Fruit fly (Drosophila melanogaster) whole organism, prepupa: Measurements from ENCODE around the gene CG17777.

ENCODE experiments used
- CG10631 ChIP-seq: fragments of 200-800 bp; sonication (Bioruptor generic); optimal IDR thresholded peaks from 2 replicates; lab custom pipeline; 2016; ENCODE audit warnings: missing biosample characterization, missing genetic modification characterization
- CG10669 ChIP-seq: fragments of 200-800 bp; sonication (Bioruptor generic); optimal IDR thresholded peaks from 3 replicates; lab custom pipeline; 2018; ENCODE audit warnings: missing biosample characterization, mild to moderate bottlenecking, missing genetic modification characterization, moderate library complexity
- CG11902 ChIP-seq: fragments of 200-800 bp; sonication (Bioruptor generic); optimal IDR thresholded peaks from 3 replicates; lab custom pipeline; 2016; ENCODE audit warnings: missing biosample characterization, missing genetic modification characterization
- CG15336 ChIP-seq: fragments of 200-800 bp; sonication (Bioruptor generic); IDR thresholded peaks from 2 replicates; pipeline ENCODE4 v1.3.6; 2022; ENCODE audit warnings: missing biosample characterization, missing genetic modification characterization
- CG1621 ChIP-seq: fragments of 200-800 bp; sonication (Bioruptor generic); optimal IDR thresholded peaks from 3 replicates; lab custom pipeline; 2018; ENCODE audit warnings: missing biosample characterization, mild to moderate bottlenecking, missing genetic modification characterization
- CG31627 ChIP-seq: fragments of 200-800 bp; sonication (Bioruptor generic); optimal IDR thresholded peaks from 3 replicates; lab custom pipeline; 2016; ENCODE audit warnings: missing biosample characterization, missing genetic modification characterization
- CG32006 ChIP-seq: fragments of 200-800 bp; sonication (Bioruptor generic); optimal IDR thresholded peaks from 3 replicates; lab custom pipeline; 2017; ENCODE audit warnings: missing biosample characterization, mild to moderate bottlenecking, missing genetic modification characterization
- CG34406 ChIP-seq: fragments of 200-800 bp; sonication (Bioruptor generic); optimal IDR thresholded peaks from 3 replicates; lab custom pipeline; 2016; ENCODE audit warnings: missing biosample characterization, missing genetic modification characterization
- CG4318 ChIP-seq: fragments of 200-800 bp; sonication (Bioruptor generic); optimal IDR thresholded peaks from 3 replicates; lab custom pipeline; 2017; ENCODE audit warnings: missing biosample characterization, mild to moderate bottlenecking, missing genetic modification characterization
- CG6276 ChIP-seq: fragments of 200-800 bp; sonication (Bioruptor generic); optimal IDR thresholded peaks from 2 replicates; lab custom pipeline; 2017; ENCODE audit warnings: missing biosample characterization, mild to moderate bottlenecking, missing genetic modification characterization
- CG6792 ChIP-seq: fragments of 200-800 bp; sonication (Bioruptor generic); optimal IDR thresholded peaks from 3 replicates; lab custom pipeline; 2016; ENCODE audit warnings: missing biosample characterization, missing genetic modification characterization
- CG6854 ChIP-seq: fragments of 200-800 bp; sonication (Bioruptor generic); optimal IDR thresholded peaks from 2 replicates; lab custom pipeline; 2017; ENCODE audit warnings: missing biosample characterization, mild to moderate bottlenecking, missing genetic modification characterization
- CG7368 ChIP-seq: fragments of 200-800 bp; sonication (Bioruptor generic); optimal IDR thresholded peaks from 3 replicates; lab custom pipeline; 2016; ENCODE audit warnings: missing biosample characterization, missing genetic modification characterization
- CG8119 ChIP-seq: fragments of 200-800 bp; sonication (Bioruptor generic); IDR thresholded peaks from 3 replicates; pipeline ENCODE4 v1.3.6; 2022; ENCODE audit warnings: missing biosample characterization, missing genetic modification characterization
- CG8319 ChIP-seq: fragments of 200-800 bp; sonication (Bioruptor generic); optimal IDR thresholded peaks from 3 replicates; lab custom pipeline; 2016; ENCODE audit warnings: missing biosample characterization, missing genetic modification characterization
- Eip93F ChIP-seq: fragments of 200-800 bp; sonication (Bioruptor generic); optimal IDR thresholded peaks from 2 replicates; lab custom pipeline; 2016; ENCODE audit warnings: missing biosample characterization, mild to moderate bottlenecking, missing genetic modification characterization
- Ets21C ChIP-seq: fragments of 200-800 bp; sonication (Bioruptor generic); optimal IDR thresholded peaks from 3 replicates; lab custom pipeline; 2016; ENCODE audit warnings: missing biosample characterization, missing genetic modification characterization
- Hr38 ChIP-seq: sonication (Bioruptor generic); optimal IDR thresholded peaks from 2 replicates; lab custom pipeline; 2016; ENCODE audit warnings: missing biosample characterization, missing genetic modification characterization
- Hr39 ChIP-seq: fragments of 200-800 bp; sonication (Bioruptor generic); optimal IDR thresholded peaks from 2 replicates; lab custom pipeline; 2016; ENCODE audit warnings: missing biosample characterization, missing genetic modification characterization
- Hr4 ChIP-seq: fragments of 200-800 bp; sonication (Bioruptor generic); optimal IDR thresholded peaks from 3 replicates; lab custom pipeline; 2016; ENCODE audit warnings: missing biosample characterization, missing genetic modification characterization
- Met ChIP-seq: fragments of 200-800 bp; sonication (Bioruptor generic); optimal IDR thresholded peaks from 3 replicates; lab custom pipeline; 2016; ENCODE audit warnings: missing biosample characterization, missing genetic modification characterization
- OdsH ChIP-seq: fragments of 200-800 bp; sonication (Bioruptor generic); optimal IDR thresholded peaks from 3 replicates; lab custom pipeline; 2016; ENCODE audit warnings: missing biosample characterization, missing genetic modification characterization
- Sox14 ChIP-seq: fragments of 200-800 bp; sonication (Bioruptor generic); optimal IDR thresholded peaks from 3 replicates; lab custom pipeline; 2016; ENCODE audit warnings: missing biosample characterization, missing genetic modification characterization
- acj6 ChIP-seq: fragments of 200-800 bp; sonication (Bioruptor generic); optimal IDR thresholded peaks from 3 replicates; lab custom pipeline; 2016; ENCODE audit warnings: missing biosample characterization, missing genetic modification characterization
- cyc ChIP-seq: fragments of 200-800 bp; sonication (Bioruptor generic); optimal IDR thresholded peaks from 3 replicates; lab custom pipeline; 2016; ENCODE audit warnings: missing biosample characterization, missing genetic modification characterization
- dac ChIP-seq: fragments of 200-800 bp; sonication (Bioruptor generic); optimal IDR thresholded peaks from 2 replicates; lab custom pipeline; 2017; ENCODE audit warnings: missing biosample characterization, mild to moderate bottlenecking, missing genetic modification characterization
- dsx ChIP-seq: fragments of 200-800 bp; optimal IDR thresholded peaks from 3 replicates; lab custom pipeline; 2019; ENCODE audit warnings: missing biosample characterization, mild to moderate bottlenecking, missing genetic modification characterization, moderate library complexity; ENCODE audit not compliant: poor library complexity, severe bottlenecking
- eg ChIP-seq: fragments of 200-800 bp; sonication (Bioruptor generic); IDR thresholded peaks from 3 replicates; pipeline ENCODE4 v1.3.6; 2022; ENCODE audit warnings: missing biosample characterization, missing genetic modification characterization
- fd59A ChIP-seq: fragments of 200-800 bp; sonication (Bioruptor generic); optimal IDR thresholded peaks from 2 replicates; lab custom pipeline; 2017; ENCODE audit warnings: missing biosample characterization, mild to moderate bottlenecking, missing genetic modification characterization, missing genetic modification reagents
- fd85E ChIP-seq: fragments of 200-800 bp; sonication (Bioruptor generic); optimal IDR thresholded peaks from 3 replicates; lab custom pipeline; 2016; ENCODE audit warnings: missing biosample characterization, missing genetic modification characterization
- fkh ChIP-seq: fragments of 200-800 bp; sonication (Bioruptor generic); optimal IDR thresholded peaks from 3 replicates; lab custom pipeline; 2017; ENCODE audit warnings: missing biosample characterization, mild to moderate bottlenecking, missing genetic modification characterization, moderate library complexity
- lz ChIP-seq: fragments of 200-800 bp; sonication (Bioruptor generic); optimal IDR thresholded peaks from 3 replicates; lab custom pipeline; 2016; ENCODE audit warnings: missing biosample characterization, missing genetic modification characterization
- net ChIP-seq: fragments of 200-800 bp; sonication (Bioruptor generic); optimal IDR thresholded peaks from 3 replicates; lab custom pipeline; 2016; ENCODE audit warnings: missing biosample characterization, missing genetic modification characterization
- pdm3 ChIP-seq: fragments of 200-800 bp; sonication (Bioruptor generic); optimal IDR thresholded peaks from 3 replicates; lab custom pipeline; 2016; ENCODE audit warnings: missing biosample characterization, missing genetic modification characterization
- salr ChIP-seq, 2 experiments: fragments of 200-800 bp; sonication (Bioruptor generic); optimal IDR thresholded peaks; 3 replicates each; lab custom pipeline; 2016 to 2018; ENCODE audit warnings: missing biosample characterization in 2 of 2, missing genetic modification characterization in 2 of 2, mild to moderate bottlenecking in 1 of 2
- ss ChIP-seq, 2 experiments: fragments of 200-800 bp; sonication (Bioruptor generic); optimal IDR thresholded peaks; 2 replicates in 1 of 2; 3 replicates in 1 of 2; lab custom pipeline; 2017 to 2018; ENCODE audit warnings: mild to moderate bottlenecking in 2 of 2, missing biosample characterization in 2 of 2, missing genetic modification characterization in 2 of 2, moderate library complexity in 1 of 2
- svp ChIP-seq: fragments of 200-800 bp; sonication (Bioruptor generic); peaks from one replicate; lab custom pipeline; 2016; ENCODE audit warnings: missing biosample characterization, missing genetic modification characterization
- vri ChIP-seq: fragments of 200-800 bp; sonication (Bioruptor generic); optimal IDR thresholded peaks from 3 replicates; lab custom pipeline; 2016; ENCODE audit warnings: missing biosample characterization, mild to moderate bottlenecking, missing genetic modification characterization

CG17777 gene

DNA sequence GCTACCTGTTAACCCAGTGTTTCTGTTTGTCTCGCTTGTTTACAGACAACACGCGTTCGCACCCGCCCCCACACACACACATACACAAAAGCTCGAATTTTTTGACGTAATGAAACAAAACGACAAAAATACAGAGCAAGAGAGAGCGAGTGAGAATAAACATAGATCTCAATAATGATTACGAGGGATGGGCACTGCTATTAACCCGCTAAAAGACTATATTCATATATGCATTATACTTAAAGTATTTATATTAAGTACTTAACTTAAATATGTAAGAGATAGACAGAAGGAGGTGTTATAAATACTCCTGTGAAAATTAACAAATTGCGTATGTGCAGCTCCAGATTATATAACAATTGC, 44.8 kb upstream of the CG17777 start (continued):
- TF ChIP-seq fkh (GFP tag; lab: Kevin White, UChicago) (peak; percentile 95), CG11902 (GFP tag; lab: Kevin White, UChicago) (no peak), cyc (GFP tag; lab: Kevin White, UChicago) (peak; percentile 41), eg (GFP tag; lab: Robert Waterston, UW) (peak; percentile 59), CG32006 (GFP tag; lab: Kevin White, UChicago) (peak; percentile 50)

- TF ChIP-seq pdm3 (GFP tag; lab: Kevin White, UChicago) (no peak), CG10669 (GFP tag; lab: Kevin White, UChicago) (no peak), CG8319 (GFP tag; lab: Kevin White, UChicago) (no peak), cyc (GFP tag; lab: Kevin White, UChicago) (no peak), svp (GFP tag; lab: Kevin White, UChicago) (peak; percentile 78), Sox14 (peak; percentile 24), net (GFP tag; lab: Kevin White, UChicago) (no peak), Met (GFP tag; lab: Kevin White, UChicago) (no peak), vri (GFP tag; lab: Kevin White, UChicago) (peak; percentile 86), CG6854 (GFP tag; lab: Kevin White, UChicago) (no peak)
These were observed 44.2 kb upstream of the CG17777 start for dm6 chrX:2142275-2142934.

dm6 chrX:2142935-2143312, 43.7 kb upstream of the CG17777 start:
- no peak for TF ChIP-seq fd59A (GFP tag; lab: Kevin White, UChicago)
- peak; percentile 7 for TF ChIP-seq svp (GFP tag; lab: Kevin White, UChicago)

DNA sequence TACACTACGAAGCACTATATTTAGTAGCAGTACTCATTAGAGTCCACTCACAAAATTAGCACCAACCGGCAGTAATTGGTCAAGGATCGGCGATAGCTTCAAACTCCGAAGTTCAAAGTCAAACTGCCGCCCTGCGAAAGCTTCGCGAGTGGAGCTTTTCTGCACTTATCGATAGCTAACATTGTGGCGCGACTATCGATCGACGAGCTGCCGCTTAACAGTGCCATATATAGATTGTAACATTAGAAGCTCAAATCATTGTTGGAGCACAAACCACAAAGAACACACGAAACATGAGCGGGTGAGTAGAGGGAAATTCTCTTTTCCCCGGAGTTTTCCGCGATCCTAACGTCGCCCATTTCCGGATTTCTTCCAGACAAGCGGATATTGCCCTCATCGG, 41.5 kb upstream of the CG17777 start, which contains the start of gene Pgd:
Gene Pgd (plus strand): TSS at position 23 of the 400 bp plus-strand sequence.
- TF ChIP-seq CG10631 (GFP tag; lab: Kevin White, UChicago) (no peak), lz (GFP tag; lab: Kevin White, UChicago) (no peak), CG1621 (tag; lab: Kevin White, UChicago) (peak; percentile 44), OdsH (GFP tag; lab: Kevin White, UChicago) (no peak), Hr4 (GFP tag; lab: Kevin White, UChicago) (no peak), CG11902 (GFP tag; lab: Kevin White, UChicago) (no peak), Sox14 (peak; percentile 1), eg (GFP tag; lab: Robert Waterston, UW) (peak; percentile 36; the same call in 2 of the 3 replicates), CG34406 (GFP tag; lab: Kevin White, UChicago) (no peak), dsx (GFP tag; lab: Kevin White, UChicago) (peak; percentile 59), ss (GFP tag; optimal IDR thresholded peaks at IDR 0.05; lab: Kevin White, UChicago) (peak in 1 of 2 experiments; percentile 28), acj6 (GFP tag; lab: Kevin White, UChicago) (no peak), Ets21C (GFP tag; lab: Kevin White, UChicago) (no peak), CG8119 (0 out of 3 replicates have a peak, but pooled peaks have one; percentile 13), CG15336 (GFP tag; lab: Robert Waterston, UW) (peak; percentile 34; the same call in 1 of the 2 replicates)

- TF ChIP-seq CG10669 (GFP tag; lab: Kevin White, UChicago) (peak; percentile 12), CG34406 (GFP tag; lab: Kevin White, UChicago) (peak; percentile 6), cyc (GFP tag; lab: Kevin White, UChicago) (peak; percentile 65), salr (GFP tag; optimal IDR thresholded peaks at IDR 0.05; lab: Kevin White, UChicago) (peak in 1 of 2 experiments; percentile 47), vri (GFP tag; lab: Kevin White, UChicago) (peak; percentile 40), ss (GFP tag; optimal IDR thresholded peaks at IDR 0.05; lab: Kevin White, UChicago) (peak; percentile 37 to 61), CG7368 (peak; percentile 45), CG6792 (peak; percentile 52), fd59A (GFP tag; lab: Kevin White, UChicago) (peak; percentile 45), eg (GFP tag; lab: Robert Waterston, UW) (peak; percentile 47; the same call in 2 of the 3 replicates), CG8319 (GFP tag; lab: Kevin White, UChicago) (peak; percentile 54), CG6854 (GFP tag; lab: Kevin White, UChicago) (no peak), Met (GFP tag; lab: Kevin White, UChicago) (peak; percentile 64), CG4318 (GFP tag; lab: Kevin White, UChicago) (peak; percentile 52), dac (GFP tag; lab: Kevin White, UChicago) (peak; percentile 48), Sox14 (peak; percentile 47), fd85E (no peak), Hr38 (GFP tag; lab: Kevin White, UChicago) (no peak), CG6276 (GFP tag; lab: Kevin White, UChicago) (peak; percentile 10), Hr39 (peak; percentile 78), dsx (GFP tag; lab: Kevin White, UChicago) (peak; percentile 13), Eip93F (GFP tag; lab: Kevin White, UChicago) (no peak), CG31627 (GFP tag; lab: Kevin White, UChicago) (peak; percentile 65)
These were observed 40.8 kb upstream of the CG17777 start for dm6 chrX:2145690-2146470.
